Worm (Caenorhabditis elegans) whole organism, midembryonic: ENCODE data around the gene R144.13.

Experiments used
- T22C8.4 ChIP-seq: fragments of 200-800 bp; sonication (Bioruptor generic); IDR thresholded peaks from 2 replicates; pipeline ENCODE4 v1.3.6; 2022; ENCODE audit warnings: missing genetic modification characterization, missing compliant biosample characterization
- cog-1 ChIP-seq: sonication (generic microtip); optimal IDR thresholded peaks from 2 replicates; lab custom pipeline; 2016; ENCODE audit warnings: missing genetic modification characterization, missing compliant biosample characterization
- flt-1 ChIP-seq: fragments of 200-800 bp; sonication (Bioruptor generic); IDR thresholded peaks from 2 replicates; pipeline ENCODE4 v1.3.6; 2022; ENCODE audit warnings: missing genetic modification characterization, missing compliant biosample characterization
- klf-2 ChIP-seq: fragments of 200-800 bp; sonication (Bioruptor generic); conservative IDR thresholded peaks from 2 replicates; pipeline ENCODE4 v1.3.6; 2022; ENCODE audit warnings: missing genetic modification reagents, missing genetic modification characterization, missing compliant biosample characterization
- ref-1 ChIP-seq: fragments of 200-800 bp; sonication (Bioruptor generic); conservative IDR thresholded peaks from 2 replicates; pipeline ENCODE4 v1.3.6; 2022; ENCODE audit warnings: missing genetic modification reagents, missing genetic modification characterization, missing compliant biosample characterization
- tab-1 ChIP-seq: fragments of 200-800 bp; sonication (Bioruptor generic); IDR thresholded peaks from 2 replicates; pipeline ENCODE4 v1.3.6; 2022; ENCODE audit warnings: missing genetic modification characterization, missing compliant biosample characterization
- ztf-23 ChIP-seq: fragments of 200-800 bp; sonication (Bioruptor generic); IDR thresholded peaks from 2 replicates; pipeline ENCODE4 v1.3.6; 2022; ENCODE audit warnings: missing genetic modification reagents, missing genetic modification characterization, missing compliant biosample characterization
- ztf-29 ChIP-seq: fragments of 200-800 bp; sonication (Bioruptor generic); IDR thresholded peaks from 2 replicates; pipeline ENCODE4 v1.3.6; 2022; ENCODE audit warnings: missing genetic modification reagents, missing genetic modification characterization, missing compliant biosample characterization

- TF ChIP-seq ref-1 (GFP tag; lab: Robert Waterston, UW) = no peak
- TF ChIP-seq flt-1 (GFP tag; lab: Robert Waterston, UW) = no peak
- no peak for TF ChIP-seq T22C8.4 (GFP tag; lab: Robert Waterston, UW)
- no peak for TF ChIP-seq cog-1 (tag; lab: Kevin White, UChicago)
- TF ChIP-seq ztf-23 (GFP tag; lab: Robert Waterston, UW) = no peak
- no peak for TF ChIP-seq ztf-29 (GFP tag; lab: Robert Waterston, UW)
- no peak for TF ChIP-seq tab-1 (GFP tag; lab: Robert Waterston, UW)
- TF ChIP-seq klf-2 (GFP tag; lab: Robert Waterston, UW) = no peak
Observed at ce11 chrIII:5053541-5053940, 30.5 kb downstream of the R144.13 start, which contains the start of gene C45G9.8.
